Worm (Caenorhabditis elegans): Measurements from ENCODE around the gene Y39G8B.13.

ce11 chrII:14002200-14002599, 19.4 kb upstream of the Y39G8B.13 start, which contains the start of gene F01D5.5:
- TF ChIP-seq fos-1 (tag; optimal IDR thresholded peaks at IDR 0.05) (no peak), egl-27 (tag; optimal IDR thresholded peaks at IDR 0.05) (no peak), sem-4 (tag; optimal IDR thresholded peaks at IDR 0.05) (no peak), zag-1 (tag; optimal IDR thresholded peaks at IDR 0.05) (no peak), F13H6.1 (tag; optimal IDR thresholded peaks at IDR 0.05) (no peak), ztf-4 (tag; optimal IDR thresholded peaks at IDR 0.05) (no peak), alr-1 (tag; optimal IDR thresholded peaks at IDR 0.05) (no peak), unc-39 (tag; optimal IDR thresholded peaks at IDR 0.05) (no peak), unc-62 (GFP tag; optimal IDR thresholded peaks at IDR 0.05) (no peak)

Data from whole organism, L2 larva.